Fruit fly (Drosophila melanogaster) whole organism, pupa: Measurements from ENCODE around the gene Rbp6.

Experiments used
- CG12605 ChIP-seq: fragments of 200-800 bp; sonication (Bioruptor generic); IDR thresholded peaks from 2 replicates; pipeline ENCODE4 v1.3.6; 2022; ENCODE audit warnings: missing biosample characterization, missing genetic modification characterization
- CG32121 ChIP-seq: fragments of 200-800 bp; sonication (Bioruptor generic); IDR thresholded peaks from 2 replicates; pipeline ENCODE4 v1.3.6; 2022; ENCODE audit warnings: missing biosample characterization, missing genetic modification characterization
- CG34367 ChIP-seq: fragments of 200-800 bp; sonication (Bioruptor generic); optimal IDR thresholded peaks from 2 replicates; lab custom pipeline; 2018; ENCODE audit warnings: missing biosample characterization, mild to moderate bottlenecking, missing genetic modification characterization
- CG8301 ChIP-seq: fragments of 200-800 bp; sonication (Bioruptor generic); optimal IDR thresholded peaks from 2 replicates; lab custom pipeline; 2018; ENCODE audit warnings: missing biosample characterization, mild to moderate bottlenecking, missing genetic modification characterization
- CG9948 ChIP-seq: fragments of 200-800 bp; sonication (Bioruptor generic); optimal IDR thresholded peaks from 2 replicates; lab custom pipeline; 2018; ENCODE audit warnings: missing biosample characterization, mild to moderate bottlenecking, missing genetic modification characterization, moderate library complexity
- D1 ChIP-seq: fragments of 200-800 bp; sonication (Bioruptor generic); optimal IDR thresholded peaks from 2 replicates; lab custom pipeline; 2018; ENCODE audit warnings: missing biosample characterization, mild to moderate bottlenecking, missing genetic modification characterization, moderate library complexity
- EcR ChIP-seq: fragments of 200-800 bp; sonication (Bioruptor generic); optimal IDR thresholded peaks from 3 replicates; lab custom pipeline; 2019; ENCODE audit warnings: missing biosample characterization, missing genetic modification characterization, mild to moderate bottlenecking, moderate library complexity, missing genetic modification reagents
- Ets98B ChIP-seq: fragments of 200-800 bp; sonication (Bioruptor generic); IDR thresholded peaks from 2 replicates; pipeline ENCODE4 v1.3.6; 2022; ENCODE audit warnings: missing biosample characterization, missing genetic modification characterization
- Pif1A ChIP-seq: fragments of 200-800 bp; sonication (Bioruptor generic); optimal IDR thresholded peaks from 3 replicates; lab custom pipeline; 2016; ENCODE audit warnings: missing biosample characterization, missing genetic modification characterization
- Pif1B ChIP-seq: fragments of 200-800 bp; sonication (Bioruptor generic); optimal IDR thresholded peaks from 3 replicates; lab custom pipeline; 2016; ENCODE audit warnings: missing biosample characterization, missing genetic modification characterization
- Snoo ChIP-seq: fragments of 200-800 bp; sonication (Bioruptor generic); optimal IDR thresholded peaks from 3 replicates; lab custom pipeline; 2017; ENCODE audit warnings: missing biosample characterization, mild to moderate bottlenecking, missing genetic modification characterization, inconsistent platforms
- fd96Ca ChIP-seq: fragments of 200-800 bp; sonication (Bioruptor generic); IDR thresholded peaks from 3 replicates; pipeline ENCODE4 v1.3.6; 2022; ENCODE audit warnings: missing biosample characterization, missing genetic modification characterization

- TF ChIP-seq CG34367 = no peak
- no peak for TF ChIP-seq D1
- TF ChIP-seq Ets98B = no peak
- TF ChIP-seq Snoo (tag; lab: Kevin White, UChicago) = no peak
- no peak for TF ChIP-seq CG32121 (GFP tag; lab: Robert Waterston, UW)
- no peak for TF ChIP-seq fd96Ca (GFP tag; lab: Robert Waterston, UW)
- no peak for TF ChIP-seq CG12605 (GFP tag; lab: Robert Waterston, UW)
- no peak for TF ChIP-seq CG9948 (tag; lab: Kevin White, UChicago)
- TF ChIP-seq Pif1B (GFP tag; lab: Kevin White, UChicago) = no peak
- TF ChIP-seq CG8301 (tag; lab: Kevin White, UChicago) = no peak
- TF ChIP-seq EcR = no peak
- TF ChIP-seq Pif1A (GFP tag; lab: Kevin White, UChicago) = no peak
These were observed 5.1 kb upstream of the Rbp6 start, which contains the start of gene CG7707 for dm6 chr3L:17243136-17243535.
